Worm (Caenorhabditis elegans) whole organism, young adult: ENCODE results near the gene fbxc-39.

Source experiments
- F49E8.2 ChIP-seq: sonication (generic microtip); optimal IDR thresholded peaks from 3 replicates; lab custom pipeline; 2017; ENCODE audit warnings: missing genetic modification characterization, mild to moderate bottlenecking, missing compliant biosample characterization, antibody characterized with exemption, moderate library complexity; ENCODE audit not compliant: insufficient read depth
- K12H6.12 ChIP-seq: fragments of 200-800 bp; sonication (Bioruptor generic); optimal IDR thresholded peaks from 2 replicates; lab custom pipeline; 2018; ENCODE audit warnings: mild to moderate bottlenecking, missing genetic modification characterization, missing compliant biosample characterization
- aptf-2 ChIP-seq: fragments of 200-800 bp; sonication (Bioruptor generic); conservative IDR thresholded peaks from 2 replicates; pipeline ENCODE4 v1.3.6; 2022; ENCODE audit warnings: missing genetic modification reagents, missing genetic modification characterization, missing compliant biosample characterization
- attf-3 ChIP-seq: fragments of 200-800 bp; sonication (Bioruptor generic); conservative IDR thresholded peaks from 2 replicates; pipeline ENCODE4 v1.3.6; 2022; ENCODE audit warnings: missing genetic modification reagents, missing genetic modification characterization, missing compliant biosample characterization
- dox-1 ChIP-seq: fragments of 200-800 bp; sonication (Bioruptor generic); IDR thresholded peaks from 2 replicates; pipeline ENCODE4 v1.3.6; 2022; ENCODE audit warnings: missing genetic modification reagents, missing genetic modification characterization, missing compliant biosample characterization
- dpl-1 ChIP-seq: fragments of 150-350 bp; optimal IDR thresholded peaks from 2 replicates; lab custom pipeline; 2014; ENCODE audit warnings: missing biosample characterization, missing genetic modification reagents, missing genetic modification characterization
- mcd-1 ChIP-seq: fragments of 200-800 bp; sonication (Bioruptor generic); IDR thresholded peaks from 2 replicates; pipeline ENCODE4 v1.3.6; 2022; ENCODE audit warnings: missing genetic modification reagents, missing genetic modification characterization, missing compliant biosample characterization
- nfya-2 ChIP-seq: fragments of 200-800 bp; sonication (Bioruptor generic); IDR thresholded peaks from 2 replicates; pipeline ENCODE4 v1.3.6; 2022; ENCODE audit warnings: missing genetic modification reagents, missing genetic modification characterization, missing compliant biosample characterization
- nhr-27 ChIP-seq: fragments of 200-800 bp; sonication (Bioruptor generic); optimal IDR thresholded peaks from 2 replicates; lab custom pipeline; 2018; ENCODE audit warnings: mild to moderate bottlenecking, missing genetic modification characterization, moderate library complexity, missing compliant biosample characterization
- nhr-90 ChIP-seq: sonication (generic microtip); optimal IDR thresholded peaks from 2 replicates; lab custom pipeline; 2016; ENCODE audit warnings: missing genotype, mild to moderate bottlenecking, missing genetic modification characterization, missing compliant biosample characterization
- repo-1 ChIP-seq: sonication (generic microtip); optimal IDR thresholded peaks from 2 replicates; lab custom pipeline; 2017; ENCODE audit warnings: mild to moderate bottlenecking, missing genetic modification characterization, missing compliant biosample characterization
- snpc-4 ChIP-seq, 5 experiments: fragments of 150-350 bp in 1 of 5; sonication (generic microtip) in 4 of 5; optimal IDR thresholded peaks; 2 replicates each; lab custom pipeline; 2014 to 2018; ENCODE audit warnings: missing genetic modification characterization in 5 of 5, missing biosample characterization in 3 of 5, antibody characterized with exemption in 2 of 5, mild to moderate bottlenecking in 2 of 5, missing compliant biosample characterization in 2 of 5, missing genotype in 2 of 5, moderate library complexity in 2 of 5, missing genetic modification reagents in 1 of 5
- tbx-9 ChIP-seq: sonication (generic microtip); optimal IDR thresholded peaks from 2 replicates; lab custom pipeline; 2016; ENCODE audit warnings: borderline replicate concordance, missing genetic modification characterization, inconsistent platforms, missing compliant biosample characterization
- unc-62 ChIP-seq: fragments of 150-350 bp; optimal IDR thresholded peaks from 2 replicates; lab custom pipeline; 2014; ENCODE audit warnings: missing biosample characterization, missing genetic modification reagents, missing genetic modification characterization

- TF ChIP-seq repo-1 (tag; lab: Kevin White, UChicago): no peak
- TF ChIP-seq unc-62 (GFP tag; lab: Kevin White, UChicago): no peak
- no peak for TF ChIP-seq attf-3 (GFP tag; lab: Robert Waterston, UW)
- no peak for TF ChIP-seq F49E8.2 (tag; lab: Kevin White, UChicago)
- no peak for TF ChIP-seq dpl-1
- no peak for TF ChIP-seq tbx-9 (tag; lab: Kevin White, UChicago)
- TF ChIP-seq nhr-90 (tag; lab: Kevin White, UChicago): no peak
- TF ChIP-seq dox-1 (GFP tag; lab: Robert Waterston, UW): no peak
- TF ChIP-seq mcd-1 (GFP tag; lab: Robert Waterston, UW): no peak
- TF ChIP-seq snpc-4 (GFP tag; optimal IDR thresholded peaks at IDR 0.05; lab: Kevin White, UChicago): no peak
- TF ChIP-seq snpc-4 (tag; optimal IDR thresholded peaks at IDR 0.05; lab: Kevin White, UChicago): no peak
- no peak for TF ChIP-seq nfya-2
- no peak for TF ChIP-seq aptf-2 (GFP tag; lab: Robert Waterston, UW)
- TF ChIP-seq nhr-27 (tag; lab: Kevin White, UChicago): no peak
- no peak for TF ChIP-seq K12H6.12 (tag; lab: Kevin White, UChicago)
Measured at ce11 chrII:950374-950773, 38.2 kb upstream of the fbxc-39 start.
